Comparison of ENCODE assay signal across 2 worm cellular contexts in the genomic region with DNA sequence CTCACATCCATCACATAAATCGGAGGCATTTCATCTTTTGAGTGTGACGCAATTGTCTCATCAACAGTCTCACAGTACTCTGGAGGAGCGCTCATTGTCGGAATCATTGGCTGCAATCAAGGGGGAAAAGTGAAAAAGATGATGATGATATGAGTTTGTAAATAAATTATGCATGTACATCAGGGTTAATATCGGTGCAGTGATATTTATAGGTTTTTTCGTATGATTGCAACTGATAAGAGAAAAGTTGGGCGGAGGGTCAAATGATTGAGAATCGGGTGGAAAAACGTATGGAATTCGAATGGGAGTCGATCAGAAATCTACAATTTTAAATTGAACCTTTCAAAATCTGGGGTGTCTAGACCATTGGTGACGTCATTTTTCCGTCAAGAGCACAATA.
TF ChIP-seq lines count a peak whose summit lies in the region.

A gene (minus strand): TSS at position 201 of the 400 bp plus-strand sequence.

TF ChIP-seq in whole organism, L2 larva, 48 proteins besides CTCF, POLR2A, EP300 and RAD21 (continued from another document):
- no peak for TF ChIP-seq ZK546.5 (tag; optimal IDR thresholded peaks at IDR 0.05; lab: Kevin White, UChicago)
- no peak for TF ChIP-seq lin-13 (GFP tag; optimal IDR thresholded peaks at IDR 0.05; lab: Kevin White, UChicago)
- TF ChIP-seq nhr-237 (tag; optimal IDR thresholded peaks at IDR 0.05; lab: Kevin White, UChicago) = no peak

TF ChIP-seq in whole organism, L4 larva, 104 proteins besides CTCF, POLR2A, EP300 and RAD21 (continued from another document):
- TF ChIP-seq hlh-30 (tag; optimal IDR thresholded peaks at IDR 0.05; lab: Kevin White, UChicago; ENCODE audit: insufficient read depth) (no peak), gei-8 (GFP tag; optimal IDR thresholded peaks at IDR 0.05; lab: Kevin White, UChicago) (no peak), pqm-1 (tag; optimal IDR thresholded peaks at IDR 0.05; lab: Kevin White, UChicago) (peak; percentile 77), ZK546.5 (tag; optimal IDR thresholded peaks at IDR 0.05; lab: Kevin White, UChicago) (no peak), ceh-28 (tag; optimal IDR thresholded peaks at IDR 0.05; lab: Kevin White, UChicago) (no peak), nhr-48 (tag; optimal IDR thresholded peaks at IDR 0.05; lab: Kevin White, UChicago) (no peak), pha-4 (GFP tag; IDR thresholded peaks at IDR 0.05; lab: Robert Waterston, UW) (no peak), pha-4 (tag; optimal IDR thresholded peaks at IDR 0.05; lab: Kevin White, UChicago) (no peak), nhr-28 (tag; optimal IDR thresholded peaks at IDR 0.05; lab: Kevin White, UChicago) (peak; percentile 69), lir-3 (tag; optimal IDR thresholded peaks at IDR 0.05; lab: Kevin White, UChicago) (no peak), zip-2 (tag; optimal IDR thresholded peaks at IDR 0.05; lab: Kevin White, UChicago) (no peak), lim-7 (GFP tag; IDR thresholded peaks at IDR 0.05; lab: Robert Waterston, UW) (no peak), T26A8.4 (GFP tag; IDR thresholded peaks at IDR 0.05; lab: Robert Waterston, UW) (no peak), hif-1 (tag; optimal IDR thresholded peaks at IDR 0.05; lab: Kevin White, UChicago) (no peak)
